Worm (Caenorhabditis elegans): Measurements from ENCODE around the gene acy-3.

DNA sequence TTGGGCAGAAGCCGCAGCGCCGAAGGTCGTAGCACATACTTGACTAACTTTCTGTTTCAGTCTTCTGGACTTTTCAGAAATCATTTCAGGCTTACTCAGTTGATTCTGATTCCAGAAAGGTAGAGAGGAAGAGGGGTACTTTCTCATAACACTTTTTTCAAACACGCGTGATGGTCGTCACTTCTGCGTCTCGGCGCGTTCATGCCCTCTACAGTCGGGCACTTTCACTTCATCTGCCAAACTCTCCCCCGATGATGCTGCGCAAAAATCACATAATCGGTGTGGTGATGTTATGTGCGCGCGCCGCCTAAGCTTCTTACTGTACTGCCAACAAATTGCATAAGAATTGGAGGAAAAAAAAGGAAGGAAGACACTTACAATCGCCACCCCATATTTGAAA lies 21.3 kb upstream of the acy-3 start:
- TF ChIP-seq elt-2 (tag; optimal IDR thresholded peaks at IDR 0.05) (no peak), nhr-11 (tag; optimal IDR thresholded peaks at IDR 0.05) (no peak), fkh-10 (GFP tag; optimal IDR thresholded peaks at IDR 0.05) (no peak), nfya-1 (tag; optimal IDR thresholded peaks at IDR 0.05) (no peak), ceh-19 (GFP tag; optimal IDR thresholded peaks at IDR 0.05) (no peak), pqm-1 (tag; optimal IDR thresholded peaks at IDR 0.05) (no peak), ets-4 (tag; optimal IDR thresholded peaks at IDR 0.05) (no peak), ceh-9 (tag; optimal IDR thresholded peaks at IDR 0.05) (no peak), pag-3 (tag; optimal IDR thresholded peaks at IDR 0.05; ENCODE audit: borderline replicate concordance) (no peak), C38D4.7 (GFP tag; optimal IDR thresholded peaks at IDR 0.05) (no peak), nhr-232 (tag; optimal IDR thresholded peaks at IDR 0.05) (no peak)
